Fruit fly (Drosophila melanogaster): ENCODE data around the gene Crz.

DNA sequence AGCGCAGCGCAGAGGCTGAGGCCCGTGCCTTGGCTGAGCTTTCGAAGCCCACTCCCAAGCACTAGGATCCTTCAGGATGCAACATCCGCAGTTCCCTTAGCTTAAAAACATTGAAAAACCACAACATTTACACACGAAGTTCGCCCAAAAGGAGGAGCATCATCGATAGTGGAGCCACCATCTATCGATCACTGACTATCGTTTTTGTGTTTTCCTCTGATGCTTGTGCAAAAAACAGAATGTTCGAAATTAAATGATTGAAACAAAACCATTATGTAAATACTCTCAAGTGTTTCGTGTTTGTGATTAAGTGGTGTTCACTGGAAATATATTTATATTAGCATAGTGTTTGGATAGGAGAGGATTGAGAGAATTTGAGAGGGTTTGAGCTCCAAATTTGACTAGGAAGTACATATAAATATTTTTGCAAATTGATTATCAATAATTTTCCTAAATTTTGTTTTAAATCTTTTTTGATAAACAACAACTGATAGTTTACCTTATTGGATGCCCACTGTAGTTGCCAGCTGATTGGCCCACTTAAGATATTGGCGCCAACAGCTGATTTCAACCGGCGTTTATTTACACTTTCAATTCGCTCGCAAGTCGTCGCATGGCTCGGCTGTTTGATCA lies 12.9 kb downstream of the Crz start, which contains the start of gene spn-B:
- TF ChIP-seq CrebA (GFP tag; optimal IDR thresholded peaks at IDR 0.05; ENCODE audit: borderline replicate concordance) (no peak), tai (GFP tag; optimal IDR thresholded peaks at IDR 0.05) (no peak), lola (GFP tag; optimal IDR thresholded peaks at IDR 0.05) (no peak), rgr (GFP tag; optimal IDR thresholded peaks at IDR 0.05) (peak; percentile 85), GATAd (GFP tag; optimal IDR thresholded peaks at IDR 0.05) (no peak)

All from whole organism, wandering third instar larva.